Fruit fly (Drosophila melanogaster): ENCODE measurements around the gene RpLP0.

The RpLP0 gene

dm6 chr3L:22075706-22076398, at the start of gene RpLP0, which contains the start of gene CG7130 (continued):
- peak; percentile 61 for TF ChIP-seq sisA (GFP tag; IDR thresholded peaks at IDR 0.05)
- peak; percentile 75; the same call in 1 of the 2 replicates for TF ChIP-seq CG32772 (GFP tag; IDR thresholded peaks at IDR 0.05)
- no peak for TF ChIP-seq CG2199 (GFP tag; IDR thresholded peaks at IDR 0.05)
- TF ChIP-seq CG8089 (GFP tag; optimal IDR thresholded peaks at IDR 0.05): peak; percentile 95
- peak; percentile 65; the same call in 1 of the 3 replicates for TF ChIP-seq B-H1 (GFP tag; IDR thresholded peaks at IDR 0.05)
- TF ChIP-seq Rfx (GFP tag; IDR thresholded peaks at IDR 0.05): peak; percentile 91
- TF ChIP-seq exex (tag; optimal IDR thresholded peaks at IDR 0.05): peak; percentile 68
- peak; percentile 71 for TF ChIP-seq jing (GFP tag; optimal IDR thresholded peaks at IDR 0.05)
- peak; percentile 85 for TF ChIP-seq Spps (tag; optimal IDR thresholded peaks at IDR 0.05)
- TF ChIP-seq CG31388 (GFP tag; optimal IDR thresholded peaks at IDR 0.05): peak; percentile 67
- TF ChIP-seq ci (GFP tag; IDR thresholded peaks at IDR 0.05): peak; percentile 97
- TF ChIP-seq CG13894 (tag; optimal IDR thresholded peaks at IDR 0.05): peak; percentile 77
- peak; percentile 96 for TF ChIP-seq bcd (GFP tag; optimal IDR thresholded peaks at IDR 0.05)
- peak; percentile 75 for TF ChIP-seq CG12155 (GFP tag; optimal IDR thresholded peaks at IDR 0.05)
- TF ChIP-seq Bdp1 (GFP tag; optimal IDR thresholded peaks at IDR 0.05): peak; percentile 87
- peak; percentile 62 for TF ChIP-seq tap (tag; optimal IDR thresholded peaks at IDR 0.05)
- 0 out of 3 replicates have a peak, but pooled peaks have one; percentile 18 for TF ChIP-seq z (GFP tag; IDR thresholded peaks at IDR 0.05)
- no peak for TF ChIP-seq CG2889 (GFP tag; IDR thresholded peaks at IDR 0.05)
- no peak for TF ChIP-seq CG34224 (GFP tag; IDR thresholded peaks at IDR 0.05; ENCODE audit: partially characterized antibody)
- peak; percentile 94 for TF ChIP-seq Sin3A (optimal IDR thresholded peaks at IDR 0.05)
- TF ChIP-seq hbn (GFP tag; IDR thresholded peaks at IDR 0.05; ENCODE audit: partially characterized antibody): no peak
- TF ChIP-seq CG13123 (GFP tag; optimal IDR thresholded peaks at IDR 0.05): peak; percentile 86
- TF ChIP-seq CG7372 (GFP tag; IDR thresholded peaks at IDR 0.05): peak; percentile 79
- peak; percentile 84 for TF ChIP-seq E2f2 (GFP tag; IDR thresholded peaks at IDR 0.05)
- TF ChIP-seq sr (GFP tag; IDR thresholded peaks at IDR 0.05): peak; percentile 90
- peak; percentile 81 for TF ChIP-seq ERR (GFP tag; optimal IDR thresholded peaks at IDR 0.05)
- TF ChIP-seq CG12744 (GFP tag; optimal IDR thresholded peaks at IDR 0.05): peak; percentile 90
- peak; percentile 75 for TF ChIP-seq stc (GFP tag; IDR thresholded peaks at IDR 0.05)
- peak; percentile 88 for TF ChIP-seq Atf-2 (GFP tag; optimal IDR thresholded peaks at IDR 0.05)
- TF ChIP-seq slou (GFP tag; optimal IDR thresholded peaks at IDR 0.05): peak; percentile 86
- TF ChIP-seq lilli (GFP tag; optimal IDR thresholded peaks at IDR 0.05): peak; percentile 83
- TF ChIP-seq ken (GFP tag; IDR thresholded peaks at IDR 0.05): peak; percentile 90
- peak; percentile 89 for TF ChIP-seq p53 (GFP tag; optimal IDR thresholded peaks at IDR 0.05)
- TF ChIP-seq sd (tag; optimal IDR thresholded peaks at IDR 0.05): peak; percentile 57
- TF ChIP-seq nau (GFP tag; optimal IDR thresholded peaks at IDR 0.05): peak; percentile 97
- TF ChIP-seq grn (GFP tag; optimal IDR thresholded peaks at IDR 0.05): peak; percentile 87
- peak; percentile 93 for TF ChIP-seq onecut (GFP tag; IDR thresholded peaks at IDR 0.05)
- TF ChIP-seq tgo (GFP tag; IDR thresholded peaks at IDR 0.05): peak; percentile 75
- TF ChIP-seq Meics (GFP tag; optimal IDR thresholded peaks at IDR 0.05): peak; percentile 96
- TF ChIP-seq Scr (GFP tag; IDR thresholded peaks at IDR 0.05; ENCODE audit: partially characterized antibody): peak; percentile 64
- TF ChIP-seq CG10431 (GFP tag; optimal IDR thresholded peaks at IDR 0.05): peak; percentile 94
- TF ChIP-seq CG34376 (GFP tag; optimal IDR thresholded peaks at IDR 0.05): peak; percentile 97
- TF ChIP-seq Deaf1 (tag; optimal IDR thresholded peaks at IDR 0.05): peak; percentile 61
- no peak for TF ChIP-seq nerfin-2 (GFP tag; IDR thresholded peaks at IDR 0.05; ENCODE audit: partially characterized antibody)
- peak; percentile 92 for TF ChIP-seq sens-2 (GFP tag; IDR thresholded peaks at IDR 0.05)
- peak; percentile 65 for TF ChIP-seq knrl (GFP tag; IDR thresholded peaks at IDR 0.05; ENCODE audit: partially characterized antibody)
- peak; percentile 72 for TF ChIP-seq CG6689 (GFP tag; IDR thresholded peaks at IDR 0.05)
- TF ChIP-seq Usf (GFP tag; optimal IDR thresholded peaks at IDR 0.05): peak; percentile 84
- TF ChIP-seq nom (GFP tag; optimal IDR thresholded peaks at IDR 0.05): peak; percentile 86
- TF ChIP-seq CG31224 (GFP tag; IDR thresholded peaks at IDR 0.05): peak; percentile 75
- TF ChIP-seq CG11247 (GFP tag; IDR thresholded peaks at IDR 0.05): peak; percentile 84
